Worm (Caenorhabditis elegans) whole organism, late embryonic: ENCODE results near the gene hot-4.

Experiments
- F13H6.1 ChIP-seq: sonication (generic microtip); optimal IDR thresholded peaks from 2 replicates; lab custom pipeline; 2016; ENCODE audit warnings: missing genetic modification characterization, missing compliant biosample characterization
- K02D7.2 ChIP-seq: sonication (generic microtip); optimal IDR thresholded peaks from 2 replicates; lab custom pipeline; 2017; ENCODE audit warnings: mild to moderate bottlenecking, missing genetic modification characterization, missing compliant biosample characterization
- K09A11.1 ChIP-seq: sonication (generic microtip); optimal IDR thresholded peaks from 2 replicates; lab custom pipeline; 2017; ENCODE audit warnings: antibody characterized with exemption, mild to moderate bottlenecking, missing genetic modification characterization, missing compliant biosample characterization; ENCODE audit not compliant: insufficient read depth
- T23F11.4 ChIP-seq: fragments of 200-800 bp; sonication (Bioruptor generic); optimal IDR thresholded peaks from 2 replicates; lab custom pipeline; 2018; ENCODE audit warnings: mild to moderate bottlenecking, missing genetic modification characterization, missing compliant biosample characterization
- ahr-1 ChIP-seq: sonication (generic microtip); optimal IDR thresholded peaks from 2 replicates; lab custom pipeline; 2016; ENCODE audit warnings: missing genetic modification characterization, missing compliant biosample characterization
- ama-1 ChIP-seq: fragments of 150-350 bp; optimal IDR thresholded peaks from 2 replicates; lab custom pipeline; 2014
- ceh-14 ChIP-seq: sonication (generic microtip); optimal IDR thresholded peaks from 2 replicates; lab custom pipeline; 2016; ENCODE audit warnings: missing genotype, missing genetic modification characterization, missing compliant biosample characterization
- ceh-19 ChIP-seq: fragments of 200-800 bp; sonication (Bioruptor generic); optimal IDR thresholded peaks from 2 replicates; lab custom pipeline; 2018; ENCODE audit warnings: mild to moderate bottlenecking, missing genetic modification characterization, missing compliant biosample characterization
- ceh-22 ChIP-seq: sonication (generic microtip); optimal IDR thresholded peaks from 2 replicates; lab custom pipeline; 2017; ENCODE audit warnings: missing biosample characterization, missing genetic modification characterization
- ceh-24 ChIP-seq: sonication (generic microtip); optimal IDR thresholded peaks from 2 replicates; lab custom pipeline; 2016; ENCODE audit warnings: mild to moderate bottlenecking, missing genetic modification characterization, missing compliant biosample characterization
- ceh-30 ChIP-seq: fragments of 150-350 bp; optimal IDR thresholded peaks from 2 replicates; lab custom pipeline; 2014; ENCODE audit warnings: missing biosample characterization, missing genetic modification characterization
- ceh-45 ChIP-seq: fragments of 200-800 bp; sonication (Bioruptor generic); IDR thresholded peaks from 2 replicates; pipeline ENCODE4 v1.3.6; 2022; ENCODE audit warnings: missing genetic modification reagents, missing genetic modification characterization, missing compliant biosample characterization
- ceh-6 ChIP-seq: fragments of 200-800 bp; sonication (Bioruptor generic); optimal IDR thresholded peaks from 2 replicates; lab custom pipeline; 2018; ENCODE audit warnings: mild to moderate bottlenecking, missing genetic modification characterization, missing compliant biosample characterization
- ceh-9 ChIP-seq: sonication (generic microtip); optimal IDR thresholded peaks from 2 replicates; lab custom pipeline; 2016; ENCODE audit warnings: mild to moderate bottlenecking, missing genetic modification characterization, inconsistent platforms, missing compliant biosample characterization
- che-1 ChIP-seq: sonication (generic microtip); optimal IDR thresholded peaks from 2 replicates; lab custom pipeline; 2016; ENCODE audit warnings: mild to moderate bottlenecking, missing genetic modification characterization, missing compliant biosample characterization
- dmd-4 ChIP-seq: sonication (generic microtip); optimal IDR thresholded peaks from 2 replicates; lab custom pipeline; 2016; ENCODE audit warnings: borderline replicate concordance, missing genetic modification characterization, missing compliant biosample characterization
- dve-1 ChIP-seq: sonication (generic microtip); optimal IDR thresholded peaks from 2 replicates; lab custom pipeline; 2017; ENCODE audit warnings: antibody characterized with exemption, mild to moderate bottlenecking, missing genetic modification characterization, missing compliant biosample characterization
- elt-2 ChIP-seq: sonication (generic microtip); optimal IDR thresholded peaks from 2 replicates; lab custom pipeline; 2016; ENCODE audit warnings: missing genetic modification reagents, missing genetic modification characterization, missing compliant biosample characterization
- ets-4 ChIP-seq: sonication (generic microtip); optimal IDR thresholded peaks from 2 replicates; lab custom pipeline; 2016; ENCODE audit warnings: missing genetic modification characterization, missing compliant biosample characterization
- fax-1 ChIP-seq: sonication (generic microtip); optimal IDR thresholded peaks from 2 replicates; lab custom pipeline; 2016; ENCODE audit warnings: missing genotype, missing genetic modification characterization, missing compliant biosample characterization
- fkh-10 ChIP-seq: fragments of 150-350 bp; optimal IDR thresholded peaks from 2 replicates; lab custom pipeline; 2014; ENCODE audit warnings: missing biosample characterization, missing genetic modification reagents, missing genetic modification characterization
- hlh-13 ChIP-seq: fragments of 200-800 bp; sonication (Bioruptor generic); optimal IDR thresholded peaks from 2 replicates; lab custom pipeline; 2018; ENCODE audit warnings: mild to moderate bottlenecking, missing genetic modification characterization, missing compliant biosample characterization
- lim-6 ChIP-seq: sonication (generic microtip); optimal IDR thresholded peaks from 2 replicates; lab custom pipeline; 2016; ENCODE audit warnings: missing genetic modification characterization, missing compliant biosample characterization
- madf-2 ChIP-seq: sonication (generic microtip); optimal IDR thresholded peaks from 2 replicates; lab custom pipeline; 2017; ENCODE audit warnings: missing genetic modification characterization, missing compliant biosample characterization
- mec-3 ChIP-seq: sonication (generic microtip); optimal IDR thresholded peaks from 2 replicates; lab custom pipeline; 2016; ENCODE audit warnings: borderline replicate concordance, missing genetic modification characterization, missing compliant biosample characterization
- npax-4 ChIP-seq: sonication (generic microtip); optimal IDR thresholded peaks from 2 replicates; lab custom pipeline; 2016; ENCODE audit warnings: missing genetic modification characterization, missing compliant biosample characterization
- odd-2 ChIP-seq: sonication (generic microtip); optimal IDR thresholded peaks from 2 replicates; lab custom pipeline; 2017; ENCODE audit warnings: antibody characterized with exemption, mild to moderate bottlenecking, missing genetic modification characterization, missing compliant biosample characterization
- pat-9 ChIP-seq: fragments of 200-800 bp; sonication (Bioruptor generic); optimal IDR thresholded peaks from 2 replicates; lab custom pipeline; 2018; ENCODE audit warnings: mild to moderate bottlenecking, missing genetic modification characterization, moderate library complexity, missing compliant biosample characterization
- pax-1 ChIP-seq: fragments of 150-350 bp; optimal IDR thresholded peaks from 2 replicates; lab custom pipeline; 2014; ENCODE audit warnings: missing biosample characterization, missing genetic modification characterization
- pha-2 ChIP-seq: sonication (generic microtip); optimal IDR thresholded peaks from 2 replicates; lab custom pipeline; 2017; ENCODE audit warnings: mild to moderate bottlenecking, missing genetic modification characterization, missing compliant biosample characterization
- pros-1 ChIP-seq: fragments of 150-350 bp; optimal IDR thresholded peaks from 2 replicates; lab custom pipeline; 2014; ENCODE audit warnings: missing biosample characterization, missing genetic modification reagents, missing genetic modification characterization
- sdc-2 ChIP-seq: sonication (generic microtip); optimal IDR thresholded peaks from 2 replicates; lab custom pipeline; 2016; ENCODE audit warnings: missing genotype, missing genetic modification characterization, missing compliant biosample characterization
- sox-4 ChIP-seq: sonication (generic microtip); optimal IDR thresholded peaks from 2 replicates; lab custom pipeline; 2017; ENCODE audit warnings: mild to moderate bottlenecking, missing genetic modification characterization, inconsistent platforms, missing compliant biosample characterization
- syd-9 ChIP-seq: sonication (generic microtip); optimal IDR thresholded peaks from 2 replicates; lab custom pipeline; 2016; ENCODE audit warnings: mild to moderate bottlenecking, missing genetic modification characterization, moderate library complexity, missing compliant biosample characterization
- tbx-7 ChIP-seq: sonication (generic microtip); optimal IDR thresholded peaks from 2 replicates; lab custom pipeline; 2016; ENCODE audit warnings: missing genotype, missing genetic modification characterization, missing compliant biosample characterization
- unc-55 ChIP-seq: sonication (generic microtip); optimal IDR thresholded peaks from 2 replicates; lab custom pipeline; 2017; ENCODE audit warnings: missing biosample characterization, missing genetic modification reagents, missing genetic modification characterization
- unc-86 ChIP-seq: sonication (generic microtip); optimal IDR thresholded peaks from 2 replicates; lab custom pipeline; 2016; ENCODE audit warnings: missing genetic modification characterization, missing compliant biosample characterization
- ztf-16 ChIP-seq: sonication (generic microtip); optimal IDR thresholded peaks from 2 replicates; lab custom pipeline; 2017; ENCODE audit warnings: missing genetic modification characterization, missing compliant biosample characterization

Gene hot-4

DNA sequence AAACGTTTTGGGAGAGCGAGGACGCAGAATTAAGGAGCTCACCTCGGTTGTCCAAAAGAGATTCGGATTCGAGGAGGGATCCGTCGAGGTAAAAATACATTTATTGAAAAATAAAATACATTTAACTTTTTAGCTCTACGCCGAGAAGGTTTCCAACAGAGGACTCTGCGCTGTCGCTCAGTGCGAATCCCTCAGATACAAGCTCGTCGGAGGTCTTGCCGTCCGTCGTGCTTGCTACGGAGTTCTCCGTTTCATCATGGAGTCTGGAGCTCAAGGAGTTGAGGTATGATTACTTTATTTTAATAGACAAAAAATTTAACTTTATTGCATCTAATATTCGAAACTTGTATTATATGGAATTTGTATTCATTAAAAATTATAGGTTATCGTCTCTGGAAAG is 10.2 kb upstream of the hot-4 start:
- TF ChIP-seq odd-2 (no peak), F13H6.1 (tag; lab: Kevin White, UChicago) (no peak), ahr-1 (tag; lab: Kevin White, UChicago) (no peak), lim-6 (tag; lab: Kevin White, UChicago) (no peak)

ce11 chrIII:6207881-6208280 is 9.3 kb upstream of the hot-4 start, which contains the start of gene C23G10.2:
TSS of gene C23G10.2 (plus strand) at chrIII:6208064.
- TF ChIP-seq syd-9: no peak
- no peak for TF ChIP-seq unc-86 (tag; lab: Kevin White, UChicago)
- TF ChIP-seq ceh-45 (GFP tag; lab: Robert Waterston, UW): no peak
- TF ChIP-seq madf-2 (tag; lab: Kevin White, UChicago): no peak
- no peak for TF ChIP-seq ceh-9 (tag; lab: Kevin White, UChicago)
- TF ChIP-seq K02D7.2 (tag; lab: Kevin White, UChicago): no peak
- no peak for TF ChIP-seq sox-4 (tag; lab: Kevin White, UChicago)
- TF ChIP-seq pros-1 (tag; lab: Kevin White, UChicago): no peak
- no peak for TF ChIP-seq che-1 (tag; lab: Kevin White, UChicago)
- no peak for TF ChIP-seq ceh-30 (tag; lab: Kevin White, UChicago)
- TF ChIP-seq hlh-13 (GFP tag; lab: Kevin White, UChicago): no peak
- no peak for TF ChIP-seq tbx-7
- no peak for TF ChIP-seq dve-1
- TF ChIP-seq pax-1 (tag; lab: Kevin White, UChicago): no peak
- no peak for TF ChIP-seq ceh-14 (tag; lab: Kevin White, UChicago)

- no peak for TF ChIP-seq mec-3
- no peak for TF ChIP-seq fax-1
- TF ChIP-seq F13H6.1 (tag; lab: Kevin White, UChicago): no peak
- no peak for TF ChIP-seq ceh-19 (GFP tag; lab: Kevin White, UChicago)
- no peak for TF ChIP-seq unc-55 (GFP tag; lab: Kevin White, UChicago)
- no peak for TF ChIP-seq T23F11.4 (GFP tag; lab: Kevin White, UChicago)
- TF ChIP-seq elt-2 (tag; lab: Kevin White, UChicago): no peak
- TF ChIP-seq ceh-6 (GFP tag; lab: Kevin White, UChicago): no peak
- no peak for TF ChIP-seq K09A11.1 (tag; lab: Kevin White, UChicago)
- no peak for TF ChIP-seq npax-4
- TF ChIP-seq, all 69 proteins: peak for 0
Measured at ce11 chrIII:6208984-6209383, 8.2 kb upstream of the hot-4 start, which contains the start of gene C23G10.1. TSS of gene C23G10.1 (plus strand) at chrIII:6209284.

DNA sequence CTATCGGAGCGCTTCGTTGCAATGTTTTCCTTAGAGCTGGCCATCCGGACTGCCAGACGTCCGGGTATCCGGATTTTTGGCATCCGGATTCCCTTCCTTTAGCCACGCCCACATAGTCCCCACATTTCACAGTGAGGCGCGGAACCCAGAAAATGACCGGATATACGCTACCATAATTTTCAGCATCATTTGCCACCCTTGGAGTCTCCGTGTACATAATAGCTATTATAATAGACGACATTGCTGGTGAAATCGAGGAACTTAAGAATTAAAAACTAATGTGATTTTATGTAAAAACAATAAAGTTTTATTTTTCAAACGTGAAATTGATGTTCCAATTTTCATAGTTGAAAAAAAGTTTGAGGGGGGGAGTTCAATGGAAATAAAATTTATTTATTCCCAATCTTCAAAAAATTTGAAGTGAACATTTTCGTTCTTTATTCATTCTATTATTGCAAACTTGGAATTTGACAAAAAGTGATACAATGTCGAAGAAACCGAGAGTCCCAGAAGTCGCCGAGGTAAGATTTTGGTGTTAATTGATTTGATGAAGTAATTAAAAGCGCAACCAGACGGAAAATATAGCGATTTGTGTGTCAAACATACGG is 6.9 kb upstream of the hot-4 start:
- TF ChIP-seq sdc-2 (tag; lab: Kevin White, UChicago) (no peak), pat-9 (tag; lab: Kevin White, UChicago) (no peak), ceh-22 (tag; lab: Kevin White, UChicago) (no peak), dmd-4 (no peak), ztf-16 (tag; lab: Kevin White, UChicago) (no peak), elt-2 (tag; lab: Kevin White, UChicago) (no peak), fkh-10 (no peak), K09A11.1 (tag; lab: Kevin White, UChicago) (no peak), ama-1 (lab: Kevin White, UChicago) (no peak), pax-1 (tag; lab: Kevin White, UChicago) (no peak), ceh-6 (GFP tag; lab: Kevin White, UChicago) (no peak), npax-4 (no peak), ceh-19 (GFP tag; lab: Kevin White, UChicago) (no peak), ets-4 (no peak), ceh-24 (tag; lab: Kevin White, UChicago) (no peak), ceh-45 (GFP tag; lab: Robert Waterston, UW) (no peak), pha-2 (tag; lab: Kevin White, UChicago) (no peak), tbx-7 (no peak)
